Worm (Caenorhabditis elegans) whole organism, L1 larva: ENCODE results near the gene srw-62.

Experiments
- ceh-82 ChIP-seq, 3 experiments: fragments of 150-350 bp in 1 of 3; sonication (generic microtip) in 2 of 3; optimal IDR thresholded peaks; 2 replicates each; lab custom pipeline; 2014 to 2017; ENCODE audit warnings: missing biosample characterization in 3 of 3, missing genetic modification characterization in 3 of 3
- ceh-88 ChIP-seq: fragments of 200-800 bp; sonication (Bioruptor generic); IDR thresholded peaks from 2 replicates; pipeline ENCODE4 v1.3.6; 2022; ENCODE audit warnings: missing genetic modification characterization, missing compliant biosample characterization
- egl-27 ChIP-seq, 2 experiments: fragments of 150-350 bp in 1 of 2; sonication (generic microtip); optimal IDR thresholded peaks; 3 replicates each; lab custom pipeline; 2017 to 2018; ENCODE audit warnings: missing biosample characterization in 2 of 2, missing genetic modification characterization in 2 of 2, missing genetic modification reagents in 2 of 2
- elt-3 ChIP-seq, 6 experiments: fragments of 150-350 bp in 1 of 6; sonication (generic microtip); optimal IDR thresholded peaks; 2 replicates each; lab custom pipeline; 2017 to 2018; ENCODE audit warnings: missing biosample characterization in 6 of 6, missing genetic modification characterization in 6 of 6, inconsistent platforms in 1 of 6
- lin-39 ChIP-seq: fragments of 150-350 bp; optimal IDR thresholded peaks from 2 replicates; lab custom pipeline; 2014; ENCODE audit warnings: missing biosample characterization, missing genetic modification reagents, missing genetic modification characterization
- nhr-28 ChIP-seq: fragments of 150-350 bp; optimal IDR thresholded peaks from 2 replicates; lab custom pipeline; 2014; ENCODE audit warnings: missing biosample characterization, missing genetic modification characterization
- nhr-77 ChIP-seq: fragments of 150-350 bp; optimal IDR thresholded peaks from 2 replicates; lab custom pipeline; 2014; ENCODE audit warnings: missing biosample characterization, missing genetic modification characterization
- nhr-90 ChIP-seq: sonication (generic microtip); optimal IDR thresholded peaks from 2 replicates; lab custom pipeline; 2016; ENCODE audit warnings: mild to moderate bottlenecking, missing genetic modification characterization, missing compliant biosample characterization; ENCODE audit not compliant: poor library complexity
- pqm-1 ChIP-seq: sonication (generic microtip); optimal IDR thresholded peaks from 3 replicates; lab custom pipeline; 2017; ENCODE audit warnings: missing biosample characterization, missing genetic modification characterization
- zag-1 ChIP-seq: fragments of 150-350 bp; optimal IDR thresholded peaks from 2 replicates; lab custom pipeline; 2014; ENCODE audit warnings: missing biosample characterization, missing genetic modification characterization
- ztf-11 ChIP-seq, 2 experiments: sonication (generic microtip); optimal IDR thresholded peaks; 2 replicates each; lab custom pipeline; 2016 to 2017; ENCODE audit warnings: missing genetic modification characterization in 2 of 2, missing biosample characterization in 1 of 2, missing compliant biosample characterization in 1 of 2

ce11 chrII:7776232-7776631 is 49.0 kb upstream of the srw-62 start:
- TF ChIP-seq nhr-77 (tag; lab: Kevin White, UChicago) (no peak), nhr-28 (no peak), nhr-90 (tag; lab: Kevin White, UChicago) (no peak), zag-1 (tag; lab: Kevin White, UChicago) (no peak), elt-3 (tag; optimal IDR thresholded peaks at IDR 0.05; lab: Kevin White, UChicago) (no peak), ceh-82 (tag; optimal IDR thresholded peaks at IDR 0.05; lab: Kevin White, UChicago) (no peak), ceh-88 (GFP tag; lab: Robert Waterston, UW) (no peak), egl-27 (tag; optimal IDR thresholded peaks at IDR 0.05; lab: Kevin White, UChicago) (no peak), ztf-11 (tag; optimal IDR thresholded peaks at IDR 0.05; lab: Kevin White, UChicago) (no peak), lin-39 (no peak), pqm-1 (tag; lab: Kevin White, UChicago) (no peak)
